Fruit fly (Drosophila melanogaster) whole organism, embryonic: ENCODE measurements around the gene CG10587.
A peak's percentile ranks its signal among the peaks of the same experiment; 100 is the strongest.

Source experiments
- Bteb2 ChIP-seq: fragments of 200-800 bp; sonication (Bioruptor generic); optimal IDR thresholded peaks from 2 replicates; lab custom pipeline; 2016; ENCODE audit warnings: missing biosample characterization, missing genetic modification characterization
- CG10462 ChIP-seq: fragments of 200-800 bp; sonication (Bioruptor generic); optimal IDR thresholded peaks from 2 replicates; lab custom pipeline; 2016; ENCODE audit warnings: missing biosample characterization, missing genetic modification characterization
- CG10565 ChIP-seq: fragments of 200-800 bp; sonication (Bioruptor generic); optimal IDR thresholded peaks from 3 replicates; lab custom pipeline; 2016; ENCODE audit warnings: missing biosample characterization, mild to moderate bottlenecking, missing genetic modification characterization
- CG10959 ChIP-seq: fragments of 200-800 bp; sonication (Bioruptor generic); IDR thresholded peaks from 2 replicates; pipeline ENCODE4 v1.3.6; 2022; ENCODE audit warnings: missing biosample characterization, missing genetic modification characterization
- CG10979 ChIP-seq: fragments of 200-800 bp; sonication (Bioruptor generic); optimal IDR thresholded peaks from 2 replicates; lab custom pipeline; 2018; ENCODE audit warnings: missing biosample characterization, mild to moderate bottlenecking, missing genetic modification characterization, moderate library complexity
- CG1233 ChIP-seq: fragments of 200-800 bp; sonication (Bioruptor generic); optimal IDR thresholded peaks from 4 replicates; lab custom pipeline; 2018; ENCODE audit warnings: missing biosample characterization, mild to moderate bottlenecking, missing genetic modification characterization
- CG12769 ChIP-seq: fragments of 200-800 bp; sonication (Bioruptor generic); optimal IDR thresholded peaks from 2 replicates; lab custom pipeline; 2019; ENCODE audit warnings: missing biosample characterization, mild to moderate bottlenecking, missing genetic modification characterization, moderate library complexity
- CG14014 ChIP-seq: fragments of 200-800 bp; sonication (Bioruptor generic); IDR thresholded peaks from 2 replicates; pipeline ENCODE4 v1.3.6; 2022; ENCODE audit warnings: missing biosample characterization, missing genetic modification characterization
- CG14050 ChIP-seq: fragments of 200-800 bp; sonication (Bioruptor generic); IDR thresholded peaks from 3 replicates; pipeline ENCODE4 v1.3.6; 2022; ENCODE audit warnings: missing biosample characterization, missing genetic modification characterization
- CG14441 ChIP-seq: fragments of 200-800 bp; sonication (Bioruptor generic); IDR thresholded peaks from 2 replicates; pipeline ENCODE4 v1.3.6; 2022; ENCODE audit warnings: missing biosample characterization, missing genetic modification characterization
- CG17359 ChIP-seq: fragments of 200-800 bp; sonication (Bioruptor generic); optimal IDR thresholded peaks from 3 replicates; lab custom pipeline; 2018; ENCODE audit warnings: missing biosample characterization, mild to moderate bottlenecking, missing genetic modification characterization, moderate library complexity
- CG17361 ChIP-seq: fragments of 200-800 bp; sonication (Bioruptor generic); IDR thresholded peaks from 3 replicates; pipeline ENCODE4 v1.3.6; 2022; ENCODE audit warnings: missing biosample characterization, missing genetic modification characterization
- CG17802 ChIP-seq: fragments of 200-800 bp; sonication (Bioruptor generic); optimal IDR thresholded peaks from 2 replicates; lab custom pipeline; 2018; ENCODE audit warnings: missing biosample characterization, mild to moderate bottlenecking, missing genetic modification characterization, moderate library complexity
- CG18476 ChIP-seq: fragments of 200-800 bp; sonication (Bioruptor generic); optimal IDR thresholded peaks from 2 replicates; lab custom pipeline; 2016; ENCODE audit warnings: missing biosample characterization, mild to moderate bottlenecking, missing genetic modification characterization
- CG3847 ChIP-seq: fragments of 200-800 bp; sonication (Bioruptor generic); IDR thresholded peaks from 2 replicates; pipeline ENCODE4 v1.3.6; 2022; ENCODE audit warnings: missing biosample characterization, missing genetic modification characterization
- CG42726 ChIP-seq: fragments of 200-800 bp; sonication (Bioruptor generic); IDR thresholded peaks from 2 replicates; pipeline ENCODE4 v1.3.6; 2022; ENCODE audit warnings: missing biosample characterization, missing genetic modification characterization; ENCODE audit not compliant: partially characterized antibody
- CG4820 ChIP-seq: fragments of 200-800 bp; sonication (Bioruptor generic); optimal IDR thresholded peaks from 3 replicates; lab custom pipeline; 2016; ENCODE audit warnings: missing biosample characterization, missing genetic modification characterization
- CG6854 ChIP-seq: fragments of 200-800 bp; sonication (Bioruptor generic); optimal IDR thresholded peaks from 3 replicates; lab custom pipeline; 2017; ENCODE audit warnings: missing biosample characterization, mild to moderate bottlenecking, missing genetic modification characterization
- CG7357 ChIP-seq: fragments of 200-800 bp; sonication (Bioruptor generic); IDR thresholded peaks from 3 replicates; pipeline ENCODE4 v1.3.6; 2022; ENCODE audit warnings: missing biosample characterization, missing genetic modification characterization
- CG9215 ChIP-seq: fragments of 200-800 bp; sonication (Bioruptor generic); IDR thresholded peaks from 2 replicates; pipeline ENCODE4 v1.3.6; 2022; ENCODE audit warnings: missing biosample characterization, missing genetic modification characterization
- CG9437 ChIP-seq: fragments of 200-800 bp; sonication (Bioruptor generic); optimal IDR thresholded peaks from 2 replicates; lab custom pipeline; 2018; ENCODE audit warnings: missing biosample characterization, mild to moderate bottlenecking, missing genetic modification characterization
- CG9727 ChIP-seq: fragments of 200-800 bp; sonication (Bioruptor generic); optimal IDR thresholded peaks from 3 replicates; lab custom pipeline; 2017; ENCODE audit warnings: missing biosample characterization, mild to moderate bottlenecking, missing genetic modification characterization
- CG9932 ChIP-seq: fragments of 200-800 bp; sonication (Bioruptor generic); IDR thresholded peaks from 2 replicates; pipeline ENCODE4 v1.3.6; 2022; ENCODE audit warnings: missing biosample characterization, missing genetic modification characterization
- HLH3B ChIP-seq: fragments of 200-800 bp; sonication (Bioruptor generic); IDR thresholded peaks from 2 replicates; pipeline ENCODE4 v1.3.6; 2022; ENCODE audit warnings: missing biosample characterization, missing genetic modification characterization
- MBD-R2 ChIP-seq: fragments of 200-800 bp; sonication (Bioruptor generic); IDR thresholded peaks from 2 replicates; pipeline ENCODE4 v1.3.6; 2022; ENCODE audit warnings: missing biosample characterization, missing genetic modification characterization
- MTF-1 ChIP-seq: fragments of 200-800 bp; sonication (Bioruptor generic); optimal IDR thresholded peaks from 2 replicates; lab custom pipeline; 2018; ENCODE audit warnings: missing biosample characterization, mild to moderate bottlenecking, missing genetic modification characterization, borderline replicate concordance
- Med ChIP-seq: fragments of 200-800 bp; sonication (Bioruptor generic); peaks from one replicate; lab custom pipeline; 2016; ENCODE audit warnings: missing biosample characterization, missing genetic modification characterization, mild to moderate bottlenecking, inconsistent platforms, moderate library complexity
- NC2α ChIP-seq: fragments of 200-800 bp; sonication (Bioruptor generic); optimal IDR thresholded peaks from 2 replicates; lab custom pipeline; 2016; ENCODE audit warnings: missing biosample characterization, missing genetic modification characterization
- Opbp ChIP-seq: fragments of 200-800 bp; sonication (Bioruptor generic); IDR thresholded peaks from 3 replicates; pipeline ENCODE4 v1.3.6; 2022; ENCODE audit warnings: missing biosample characterization, missing genetic modification characterization; ENCODE audit not compliant: partially characterized antibody
- Optix ChIP-seq: fragments of 200-800 bp; sonication (Bioruptor generic); IDR thresholded peaks from 3 replicates; pipeline ENCODE4 v1.3.6; 2022; ENCODE audit warnings: missing biosample characterization, missing genetic modification characterization
- Sox100B ChIP-seq: fragments of 200-800 bp; sonication (Bioruptor generic); optimal IDR thresholded peaks from 3 replicates; lab custom pipeline; 2018; ENCODE audit warnings: missing biosample characterization, mild to moderate bottlenecking, missing genetic modification characterization
- Ssrp ChIP-seq: fragments of 200-800 bp; sonication (Bioruptor generic); optimal IDR thresholded peaks from 2 replicates; lab custom pipeline; 2018; ENCODE audit warnings: missing biosample characterization, mild to moderate bottlenecking, missing genetic modification characterization, moderate library complexity
- YL-1 ChIP-seq: fragments of 200-800 bp; sonication (Bioruptor generic); optimal IDR thresholded peaks from 3 replicates; lab custom pipeline; 2017; ENCODE audit warnings: missing biosample characterization, mild to moderate bottlenecking, missing genetic modification characterization
- al ChIP-seq: fragments of 200-800 bp; sonication (Bioruptor generic); IDR thresholded peaks from 2 replicates; pipeline ENCODE4 v1.3.6; 2022; ENCODE audit warnings: missing biosample characterization, missing genetic modification characterization
- aop ChIP-seq: fragments of 200-800 bp; sonication (Bioruptor generic); IDR thresholded peaks from 2 replicates; pipeline ENCODE4 v1.3.6; 2022; ENCODE audit warnings: missing biosample characterization, missing genetic modification characterization
- fd102C ChIP-seq: fragments of 200-800 bp; sonication (Bioruptor generic); optimal IDR thresholded peaks from 2 replicates; lab custom pipeline; 2018; ENCODE audit warnings: missing biosample characterization, mild to moderate bottlenecking, missing genetic modification characterization, moderate library complexity
- grau ChIP-seq: fragments of 200-800 bp; optimal IDR thresholded peaks from 3 replicates; lab custom pipeline; 2019; ENCODE audit warnings: missing biosample characterization, mild to moderate bottlenecking, missing genetic modification characterization, moderate library complexity
- inv ChIP-seq: fragments of 200-800 bp; sonication (Bioruptor generic); IDR thresholded peaks from 2 replicates; pipeline ENCODE4 v1.3.6; 2022; ENCODE audit warnings: missing biosample characterization, missing genetic modification characterization; ENCODE audit not compliant: partially characterized antibody
- odd ChIP-seq: fragments of 200-800 bp; sonication (Bioruptor generic); optimal IDR thresholded peaks from 2 replicates; lab custom pipeline; 2017; ENCODE audit warnings: missing biosample characterization, mild to moderate bottlenecking, missing genetic modification characterization
- psq ChIP-seq: fragments of 200-800 bp; sonication (Bioruptor generic); optimal IDR thresholded peaks from 2 replicates; lab custom pipeline; 2017; ENCODE audit warnings: missing biosample characterization, missing genetic modification characterization
- pum ChIP-seq: fragments of 200-800 bp; sonication (Bioruptor generic); optimal IDR thresholded peaks from 2 replicates; lab custom pipeline; 2016; ENCODE audit warnings: missing biosample characterization, missing genetic modification characterization
- repo ChIP-seq: fragments of 200-800 bp; sonication (Bioruptor generic); optimal IDR thresholded peaks from 2 replicates; lab custom pipeline; 2016; ENCODE audit warnings: missing biosample characterization, missing genetic modification characterization
- row ChIP-seq: fragments of 200-800 bp; sonication (Bioruptor generic); IDR thresholded peaks from 3 replicates; pipeline ENCODE4 v1.3.6; 2022; ENCODE audit warnings: missing biosample characterization, missing genetic modification characterization
- sens ChIP-seq: fragments of 200-800 bp; sonication (Bioruptor generic); peaks from one replicate; lab custom pipeline; 2016; ENCODE audit warnings: missing biosample characterization, missing genetic modification characterization
- sens-2 ChIP-seq: fragments of 200-800 bp; sonication (Bioruptor generic); IDR thresholded peaks from 2 replicates; pipeline ENCODE4 v1.3.6; 2022; ENCODE audit warnings: missing biosample characterization, missing genetic modification characterization
- seq ChIP-seq: fragments of 200-800 bp; sonication (Bioruptor generic); IDR thresholded peaks from 2 replicates; pipeline ENCODE4 v1.3.6; 2022; ENCODE audit warnings: missing biosample characterization, missing genetic modification characterization
- slou ChIP-seq: fragments of 200-800 bp; sonication (Bioruptor generic); optimal IDR thresholded peaks from 3 replicates; lab custom pipeline; 2016; ENCODE audit warnings: missing biosample characterization, missing genetic modification characterization
- slp2 ChIP-seq: fragments of 200-800 bp; sonication (Bioruptor generic); optimal IDR thresholded peaks from 2 replicates; lab custom pipeline; 2016; ENCODE audit warnings: missing biosample characterization, missing genetic modification characterization
- usp ChIP-seq: fragments of >200 bp; optimal IDR thresholded peaks from 2 replicates; lab custom pipeline; 2017; ENCODE audit warnings: missing biosample characterization, missing genetic modification characterization
- wor ChIP-seq: fragments of 200-800 bp; sonication (Bioruptor generic); IDR thresholded peaks from 2 replicates; pipeline ENCODE4 v1.3.6; 2022; ENCODE audit warnings: missing biosample characterization, missing genetic modification characterization
- yki ChIP-seq: fragments of >200 bp; optimal IDR thresholded peaks from 3 replicates; lab custom pipeline; 2018

Gene CG10587

dm6 chr3L:20949371-20950135, 12.8 kb downstream of the CG10587 start, which contains the start of gene fng (continued):
- TF ChIP-seq pum (no peak), CG9215 (GFP tag; lab: Robert Waterston, UW) (0 out of 2 replicates have a peak, but pooled peaks have one; percentile 31), CG9727 (no peak), al (GFP tag; lab: Robert Waterston, UW) (0 out of 2 replicates have a peak, but pooled peaks have one; percentile 8), sens-2 (GFP tag; lab: Robert Waterston, UW) (no peak), repo (GFP tag; lab: Kevin White, UChicago) (no peak), CG17359 (no peak), CG14014 (GFP tag; lab: Robert Waterston, UW) (no peak), slp2 (GFP tag; lab: Kevin White, UChicago) (no peak), NC2α (GFP tag; lab: Kevin White, UChicago) (no peak), CG10565 (GFP tag; lab: Kevin White, UChicago) (no peak), YL-1 (GFP tag; lab: Kevin White, UChicago) (no peak), CG12769 (tag; lab: Kevin White, UChicago) (peak; percentile 43), CG14441 (GFP tag; lab: Robert Waterston, UW) (peak; percentile 17; the same call in 1 of the 2 replicates), Bteb2 (GFP tag; lab: Kevin White, UChicago) (no peak), CG10959 (no peak), CG10979 (tag; lab: Kevin White, UChicago) (no peak), usp (GFP tag; lab: Kevin White, UChicago) (no peak), Med (GFP tag; lab: Kevin White, UChicago) (peak; percentile 49), grau (tag; lab: Kevin White, UChicago) (peak; percentile 7), fd102C (GFP tag; lab: Kevin White, UChicago) (no peak), HLH3B (GFP tag; lab: Robert Waterston, UW) (peak; percentile 15; the same call in 1 of the 2 replicates), wor (GFP tag; lab: Robert Waterston, UW) (no peak), CG17361 (GFP tag; lab: Robert Waterston, UW) (no peak), CG3847 (GFP tag; lab: Robert Waterston, UW) (no peak), Opbp (peak; percentile 19; the same call in 1 of the 3 replicates), CG18476 (no peak), CG6854 (GFP tag; lab: Kevin White, UChicago) (no peak), CG7357 (no peak), aop (no peak), Ssrp (tag; lab: Kevin White, UChicago) (no peak), CG9932 (GFP tag; lab: Robert Waterston, UW) (no peak), inv (GFP tag; lab: Robert Waterston, UW) (no peak), yki (lab: Kevin White, UChicago) (peak; percentile 97), Optix (no peak), CG42726 (GFP tag; lab: Robert Waterston, UW) (peak; percentile 49; the same call in 1 of the 2 replicates), row (GFP tag; lab: Robert Waterston, UW) (no peak), CG14050 (GFP tag; lab: Robert Waterston, UW) (no peak), MBD-R2 (GFP tag; lab: Robert Waterston, UW) (no peak; the same call in 1 of the 2 replicates), MTF-1 (GFP tag; lab: Kevin White, UChicago) (no peak), CG17802 (tag; lab: Kevin White, UChicago) (no peak), slou (no peak), sens (GFP tag; lab: Kevin White, UChicago) (peak; percentile 44), psq (GFP tag; lab: Kevin White, UChicago) (peak; percentile 71), CG4820 (GFP tag; lab: Kevin White, UChicago) (no peak), CG9437 (GFP tag; lab: Kevin White, UChicago) (no peak), seq (GFP tag; lab: Robert Waterston, UW) (no peak), CG10462 (GFP tag; lab: Kevin White, UChicago) (no peak), Sox100B (GFP tag; lab: Kevin White, UChicago) (no peak), CG1233 (GFP tag; lab: Kevin White, UChicago) (no peak), odd (GFP tag; lab: Kevin White, UChicago) (peak; percentile 47)
